Fruit fly (Drosophila melanogaster) whole organism, prepupa: ENCODE results near the gene MP1.

Experiments
- Blimp-1 ChIP-seq: fragments of 200-800 bp; sonication (Bioruptor generic); optimal IDR thresholded peaks from 3 replicates; lab custom pipeline; 2017; ENCODE audit warnings: missing biosample characterization, missing genetic modification characterization, mild to moderate bottlenecking, moderate library complexity, missing genetic modification reagents
- CG11294 ChIP-seq: fragments of 200-800 bp; sonication (Bioruptor generic); IDR thresholded peaks from 2 replicates; pipeline ENCODE4 v1.3.6; 2022; ENCODE audit warnings: missing biosample characterization, missing genetic modification characterization
- CG11762 ChIP-seq: fragments of 200-800 bp; sonication (Bioruptor generic); optimal IDR thresholded peaks from 3 replicates; lab custom pipeline; 2016; ENCODE audit warnings: missing biosample characterization, missing genetic modification characterization; ENCODE audit not compliant: insufficient read depth
- CG11902 ChIP-seq: fragments of 200-800 bp; sonication (Bioruptor generic); optimal IDR thresholded peaks from 3 replicates; lab custom pipeline; 2016; ENCODE audit warnings: missing biosample characterization, missing genetic modification characterization
- CG15336 ChIP-seq: fragments of 200-800 bp; sonication (Bioruptor generic); IDR thresholded peaks from 2 replicates; pipeline ENCODE4 v1.3.6; 2022; ENCODE audit warnings: missing biosample characterization, missing genetic modification characterization
- CG1621 ChIP-seq: fragments of 200-800 bp; sonication (Bioruptor generic); optimal IDR thresholded peaks from 3 replicates; lab custom pipeline; 2018; ENCODE audit warnings: missing biosample characterization, mild to moderate bottlenecking, missing genetic modification characterization
- CG16779 ChIP-seq: fragments of 200-800 bp; sonication (Bioruptor generic); optimal IDR thresholded peaks from 3 replicates; lab custom pipeline; 2017; ENCODE audit warnings: missing biosample characterization, mild to moderate bottlenecking, missing genetic modification characterization
- CG3032 ChIP-seq: fragments of 200-800 bp; optimal IDR thresholded peaks from 2 replicates; lab custom pipeline; 2019; ENCODE audit warnings: missing biosample characterization, mild to moderate bottlenecking, missing genetic modification characterization, moderate library complexity
- CG31627 ChIP-seq: fragments of 200-800 bp; sonication (Bioruptor generic); optimal IDR thresholded peaks from 3 replicates; lab custom pipeline; 2016; ENCODE audit warnings: missing biosample characterization, missing genetic modification characterization
- CG3919 ChIP-seq: fragments of 200-800 bp; sonication (Bioruptor generic); optimal IDR thresholded peaks from 3 replicates; lab custom pipeline; 2016; ENCODE audit warnings: missing biosample characterization, missing genetic modification characterization
- CG4318 ChIP-seq: fragments of 200-800 bp; sonication (Bioruptor generic); optimal IDR thresholded peaks from 3 replicates; lab custom pipeline; 2017; ENCODE audit warnings: missing biosample characterization, mild to moderate bottlenecking, missing genetic modification characterization
- CG6163 ChIP-seq: fragments of 200-800 bp; sonication (Bioruptor generic); IDR thresholded peaks from 3 replicates; pipeline ENCODE4 v1.3.6; 2022; ENCODE audit warnings: missing biosample characterization, missing genetic modification characterization
- CG6808 ChIP-seq: fragments of 200-800 bp; sonication (Bioruptor generic); optimal IDR thresholded peaks from 3 replicates; lab custom pipeline; 2017; ENCODE audit warnings: missing biosample characterization, missing genetic modification characterization, mild to moderate bottlenecking, moderate library complexity, missing genetic modification reagents
- CG7368 ChIP-seq: fragments of 200-800 bp; sonication (Bioruptor generic); optimal IDR thresholded peaks from 3 replicates; lab custom pipeline; 2016; ENCODE audit warnings: missing biosample characterization, missing genetic modification characterization
- CG8119 ChIP-seq: fragments of 200-800 bp; sonication (Bioruptor generic); IDR thresholded peaks from 3 replicates; pipeline ENCODE4 v1.3.6; 2022; ENCODE audit warnings: missing biosample characterization, missing genetic modification characterization
- CG8319 ChIP-seq: fragments of 200-800 bp; sonication (Bioruptor generic); optimal IDR thresholded peaks from 3 replicates; lab custom pipeline; 2016; ENCODE audit warnings: missing biosample characterization, missing genetic modification characterization
- CG8632 ChIP-seq: fragments of 200-800 bp; sonication (Bioruptor generic); optimal IDR thresholded peaks from 3 replicates; lab custom pipeline; 2016; ENCODE audit warnings: missing biosample characterization, missing genetic modification characterization
- CG9139 ChIP-seq: fragments of 200-800 bp; sonication (Bioruptor generic); optimal IDR thresholded peaks from 3 replicates; lab custom pipeline; 2017; ENCODE audit warnings: missing biosample characterization, mild to moderate bottlenecking, missing genetic modification characterization
- Eip75B ChIP-seq: fragments of 200-800 bp; sonication (Bioruptor generic); optimal IDR thresholded peaks from 3 replicates; lab custom pipeline; 2016; ENCODE audit warnings: missing biosample characterization, missing genetic modification characterization
- Eip93F ChIP-seq: fragments of 200-800 bp; sonication (Bioruptor generic); optimal IDR thresholded peaks from 2 replicates; lab custom pipeline; 2016; ENCODE audit warnings: missing biosample characterization, mild to moderate bottlenecking, missing genetic modification characterization
- Ets21C ChIP-seq: fragments of 200-800 bp; sonication (Bioruptor generic); optimal IDR thresholded peaks from 3 replicates; lab custom pipeline; 2016; ENCODE audit warnings: missing biosample characterization, missing genetic modification characterization
- Ets96B ChIP-seq: fragments of 200-800 bp; optimal IDR thresholded peaks from 2 replicates; lab custom pipeline; 2019; ENCODE audit warnings: missing biosample characterization, mild to moderate bottlenecking, missing genetic modification characterization, moderate library complexity
- Hr38 ChIP-seq: sonication (Bioruptor generic); optimal IDR thresholded peaks from 2 replicates; lab custom pipeline; 2016; ENCODE audit warnings: missing biosample characterization, missing genetic modification characterization
- Hr4 ChIP-seq: fragments of 200-800 bp; sonication (Bioruptor generic); optimal IDR thresholded peaks from 3 replicates; lab custom pipeline; 2016; ENCODE audit warnings: missing biosample characterization, missing genetic modification characterization
- Lpt ChIP-seq: fragments of 200-800 bp; sonication (Bioruptor generic); optimal IDR thresholded peaks from 3 replicates; lab custom pipeline; 2016; ENCODE audit warnings: missing biosample characterization, missing genetic modification characterization
- Met ChIP-seq: fragments of 200-800 bp; sonication (Bioruptor generic); optimal IDR thresholded peaks from 3 replicates; lab custom pipeline; 2016; ENCODE audit warnings: missing biosample characterization, missing genetic modification characterization
- OdsH ChIP-seq: fragments of 200-800 bp; sonication (Bioruptor generic); optimal IDR thresholded peaks from 3 replicates; lab custom pipeline; 2016; ENCODE audit warnings: missing biosample characterization, missing genetic modification characterization
- Smox ChIP-seq: fragments of 200-800 bp; sonication (Bioruptor generic); optimal IDR thresholded peaks from 3 replicates; lab custom pipeline; 2016; ENCODE audit warnings: missing biosample characterization, missing genetic modification characterization
- Sox102F ChIP-seq: fragments of 200-800 bp; sonication (Bioruptor generic); optimal IDR thresholded peaks from 2 replicates; lab custom pipeline; 2016; ENCODE audit warnings: missing biosample characterization, mild to moderate bottlenecking, missing genetic modification characterization
- Sox14 ChIP-seq: fragments of 200-800 bp; sonication (Bioruptor generic); optimal IDR thresholded peaks from 3 replicates; lab custom pipeline; 2016; ENCODE audit warnings: missing biosample characterization, missing genetic modification characterization
- Sox15 ChIP-seq: fragments of 200-800 bp; sonication (Bioruptor generic); optimal IDR thresholded peaks from 3 replicates; lab custom pipeline; 2016; ENCODE audit warnings: missing biosample characterization, missing genetic modification characterization
- achi ChIP-seq: fragments of 200-800 bp; sonication (Bioruptor generic); optimal IDR thresholded peaks from 3 replicates; lab custom pipeline; 2016; ENCODE audit warnings: missing biosample characterization, missing genetic modification characterization
- acj6 ChIP-seq: fragments of 200-800 bp; sonication (Bioruptor generic); optimal IDR thresholded peaks from 3 replicates; lab custom pipeline; 2016; ENCODE audit warnings: missing biosample characterization, missing genetic modification characterization
- cyc ChIP-seq: fragments of 200-800 bp; sonication (Bioruptor generic); optimal IDR thresholded peaks from 3 replicates; lab custom pipeline; 2016; ENCODE audit warnings: missing biosample characterization, missing genetic modification characterization
- dsx ChIP-seq: fragments of 200-800 bp; optimal IDR thresholded peaks from 3 replicates; lab custom pipeline; 2019; ENCODE audit warnings: missing biosample characterization, mild to moderate bottlenecking, missing genetic modification characterization, moderate library complexity; ENCODE audit not compliant: poor library complexity, severe bottlenecking
- eg ChIP-seq: fragments of 200-800 bp; sonication (Bioruptor generic); IDR thresholded peaks from 3 replicates; pipeline ENCODE4 v1.3.6; 2022; ENCODE audit warnings: missing biosample characterization, missing genetic modification characterization
- esn ChIP-seq: fragments of 200-800 bp; sonication (Bioruptor generic); optimal IDR thresholded peaks from 2 replicates; lab custom pipeline; 2016; ENCODE audit warnings: missing biosample characterization, mild to moderate bottlenecking, missing genetic modification characterization, moderate library complexity
- fd59A ChIP-seq: fragments of 200-800 bp; sonication (Bioruptor generic); optimal IDR thresholded peaks from 2 replicates; lab custom pipeline; 2017; ENCODE audit warnings: missing biosample characterization, mild to moderate bottlenecking, missing genetic modification characterization, missing genetic modification reagents
- fd85E ChIP-seq: fragments of 200-800 bp; sonication (Bioruptor generic); optimal IDR thresholded peaks from 3 replicates; lab custom pipeline; 2016; ENCODE audit warnings: missing biosample characterization, missing genetic modification characterization
- fkh ChIP-seq: fragments of 200-800 bp; sonication (Bioruptor generic); optimal IDR thresholded peaks from 3 replicates; lab custom pipeline; 2017; ENCODE audit warnings: missing biosample characterization, mild to moderate bottlenecking, missing genetic modification characterization, moderate library complexity
- lz ChIP-seq: fragments of 200-800 bp; sonication (Bioruptor generic); optimal IDR thresholded peaks from 3 replicates; lab custom pipeline; 2016; ENCODE audit warnings: missing biosample characterization, missing genetic modification characterization
- net ChIP-seq: fragments of 200-800 bp; sonication (Bioruptor generic); optimal IDR thresholded peaks from 3 replicates; lab custom pipeline; 2016; ENCODE audit warnings: missing biosample characterization, missing genetic modification characterization
- pdm3 ChIP-seq: fragments of 200-800 bp; sonication (Bioruptor generic); optimal IDR thresholded peaks from 3 replicates; lab custom pipeline; 2016; ENCODE audit warnings: missing biosample characterization, missing genetic modification characterization
- salr ChIP-seq, 2 experiments: fragments of 200-800 bp; sonication (Bioruptor generic); optimal IDR thresholded peaks; 3 replicates each; lab custom pipeline; 2016 to 2018; ENCODE audit warnings: missing biosample characterization in 2 of 2, missing genetic modification characterization in 2 of 2, mild to moderate bottlenecking in 1 of 2
- spab ChIP-seq: fragments of 200-800 bp; sonication (Bioruptor generic); optimal IDR thresholded peaks from 2 replicates; lab custom pipeline; 2017; ENCODE audit warnings: missing biosample characterization, mild to moderate bottlenecking, missing genetic modification characterization, missing genetic modification reagents
- ss ChIP-seq, 2 experiments: fragments of 200-800 bp; sonication (Bioruptor generic); optimal IDR thresholded peaks; 2 replicates in 1 of 2; 3 replicates in 1 of 2; lab custom pipeline; 2017 to 2018; ENCODE audit warnings: mild to moderate bottlenecking in 2 of 2, missing biosample characterization in 2 of 2, missing genetic modification characterization in 2 of 2, moderate library complexity in 1 of 2
- svp ChIP-seq: fragments of 200-800 bp; sonication (Bioruptor generic); peaks from one replicate; lab custom pipeline; 2016; ENCODE audit warnings: missing biosample characterization, missing genetic modification characterization
- topi ChIP-seq: fragments of 200-800 bp; sonication (Bioruptor generic); optimal IDR thresholded peaks from 3 replicates; lab custom pipeline; 2016; ENCODE audit warnings: missing biosample characterization, missing genetic modification characterization

MP1 gene

DNA sequence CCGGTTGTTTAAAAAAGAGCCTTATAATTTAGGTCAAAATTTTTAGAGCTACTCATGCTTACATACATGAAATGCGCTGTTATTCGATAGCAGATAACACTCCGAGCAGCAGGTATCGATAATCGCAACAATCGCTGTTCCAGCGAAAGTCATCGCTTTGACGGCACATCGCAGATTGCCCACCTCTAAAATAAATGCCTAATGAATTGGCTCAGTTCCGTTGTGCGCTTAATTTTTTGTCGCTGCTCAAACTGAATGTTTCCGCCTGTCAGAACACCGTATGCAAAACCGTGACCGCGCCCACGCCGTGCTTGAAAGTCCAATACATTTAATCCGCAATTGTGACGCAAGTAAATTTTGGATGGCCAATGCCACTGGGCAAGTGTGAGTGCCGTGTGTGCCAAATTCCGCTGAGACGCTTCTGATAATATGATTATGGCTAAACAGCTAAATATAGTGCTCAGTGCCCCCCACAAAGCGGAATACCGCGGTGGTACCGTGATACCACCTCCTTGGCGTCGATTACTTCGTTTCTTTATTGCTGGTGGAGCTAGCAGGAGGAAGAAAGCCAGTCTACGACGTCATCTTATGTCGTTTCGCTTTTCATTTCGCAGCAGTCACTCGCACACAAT lies 11.9 kb downstream of the MP1 start, which contains the start of gene CG9795 (continued):
- TF ChIP-seq Blimp-1 (GFP tag; lab: Kevin White, UChicago) (no peak), eg (GFP tag; lab: Robert Waterston, UW) (0 out of 3 replicates have a peak, but pooled peaks have one; percentile 37), CG8632 (GFP tag; lab: Kevin White, UChicago) (no peak), Eip75B (peak; percentile 51), salr (GFP tag; optimal IDR thresholded peaks at IDR 0.05; lab: Kevin White, UChicago) (no peak), CG4318 (no peak), fd85E (GFP tag; lab: Kevin White, UChicago) (no peak), CG11294 (GFP tag; lab: Robert Waterston, UW) (no peak), dsx (GFP tag; lab: Kevin White, UChicago) (no peak), CG15336 (GFP tag; lab: Robert Waterston, UW) (no peak), CG16779 (tag; lab: Kevin White, UChicago) (no peak), CG7368 (no peak), spab (no peak), CG6163 (GFP tag; lab: Robert Waterston, UW) (no peak), CG3919 (GFP tag; lab: Kevin White, UChicago) (no peak), ss (GFP tag; optimal IDR thresholded peaks at IDR 0.05; lab: Kevin White, UChicago) (no peak), CG1621 (tag; lab: Kevin White, UChicago) (no peak), achi (GFP tag; lab: Kevin White, UChicago) (peak; percentile 33), fd59A (no peak), esn (GFP tag; lab: Kevin White, UChicago) (peak; percentile 49), topi (GFP tag; lab: Kevin White, UChicago) (no peak), CG31627 (GFP tag; lab: Kevin White, UChicago) (peak; percentile 20), Sox14 (GFP tag; lab: Kevin White, UChicago) (peak; percentile 55), cyc (GFP tag; lab: Kevin White, UChicago) (peak; percentile 7), Hr4 (GFP tag; lab: Kevin White, UChicago) (no peak), acj6 (GFP tag; lab: Kevin White, UChicago) (peak; percentile 30), CG11762 (GFP tag; lab: Kevin White, UChicago) (no peak), Smox (no peak), pdm3 (GFP tag; lab: Kevin White, UChicago) (no peak), OdsH (no peak), lz (GFP tag; lab: Kevin White, UChicago) (peak; percentile 46), Sox102F (GFP tag; lab: Kevin White, UChicago) (no peak), Eip93F (GFP tag; lab: Kevin White, UChicago) (no peak), Hr38 (GFP tag; lab: Kevin White, UChicago) (no peak)

DNA sequence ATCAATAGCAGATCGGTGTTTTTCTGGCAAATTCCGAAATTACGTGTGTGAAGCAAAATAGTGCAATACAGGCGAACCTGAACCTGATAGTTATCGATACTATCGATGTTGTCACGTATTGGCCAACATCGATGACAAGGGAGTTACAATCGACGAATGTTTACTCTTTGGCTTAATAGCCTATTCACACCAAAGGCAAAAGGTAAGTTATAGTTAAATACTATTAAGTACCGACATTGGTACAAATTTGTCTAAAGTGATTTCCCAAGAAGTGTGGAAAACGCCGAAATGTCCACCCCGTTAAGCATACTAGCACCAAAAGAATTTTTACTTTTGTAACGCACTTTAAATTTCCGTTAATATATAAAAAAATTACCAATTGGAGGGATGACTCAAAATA lies 26.3 kb downstream of the MP1 start, which contains the start of gene CG9776:
Gene CG9776, minus strand, starts transcription at position 108 of the 400 bp plus-strand sequence.
- TF ChIP-seq pdm3 (GFP tag; lab: Kevin White, UChicago), result no peak
- no peak for TF ChIP-seq Ets21C (GFP tag; lab: Kevin White, UChicago)
- TF ChIP-seq svp (GFP tag; lab: Kevin White, UChicago), result no peak
- no peak for TF ChIP-seq Lpt (GFP tag; lab: Kevin White, UChicago)
- peak; percentile 9 for TF ChIP-seq CG8319
- peak; percentile 25 for TF ChIP-seq CG11902
- peak; percentile 60 for TF ChIP-seq CG31627 (GFP tag; lab: Kevin White, UChicago)
- peak; percentile 69 for TF ChIP-seq cyc (GFP tag; lab: Kevin White, UChicago)
- peak; percentile 38 for TF ChIP-seq Sox15 (GFP tag; lab: Kevin White, UChicago)
- TF ChIP-seq fkh (GFP tag; lab: Kevin White, UChicago), result peak; percentile 98
- TF ChIP-seq achi (GFP tag; lab: Kevin White, UChicago), result no peak
- peak; percentile 45 for TF ChIP-seq lz (GFP tag; lab: Kevin White, UChicago)
- no peak for TF ChIP-seq dsx (GFP tag; lab: Kevin White, UChicago)
- TF ChIP-seq CG6808 (GFP tag; lab: Kevin White, UChicago), result no peak
- TF ChIP-seq CG9139, result no peak
- TF ChIP-seq fd59A, result peak; percentile 20
- TF ChIP-seq CG3032 (tag; lab: Kevin White, UChicago), result peak; percentile 54
- TF ChIP-seq CG1621 (tag; lab: Kevin White, UChicago), result no peak
- TF ChIP-seq Ets96B (tag; lab: Kevin White, UChicago), result no peak
- TF ChIP-seq Blimp-1 (GFP tag; lab: Kevin White, UChicago), result no peak
- peak; percentile 52 for TF ChIP-seq esn (GFP tag; lab: Kevin White, UChicago)
- TF ChIP-seq CG8632 (GFP tag; lab: Kevin White, UChicago), result no peak
- TF ChIP-seq net, result no peak
- no peak for TF ChIP-seq Met (GFP tag; lab: Kevin White, UChicago)
- no peak for TF ChIP-seq CG8119 (GFP tag; lab: Robert Waterston, UW)
- TF ChIP-seq Eip75B, result no peak
- no peak for TF ChIP-seq Sox14 (GFP tag; lab: Kevin White, UChicago)
